Fruit fly (Drosophila melanogaster) whole organism, adult: ENCODE data around the gene Oatp74D.

Experiments
- CG1620 ChIP-seq: fragments of 200-800 bp; sonication (Bioruptor generic); optimal IDR thresholded peaks from 2 replicates; lab custom pipeline; 2016; ENCODE audit warnings: missing biosample characterization, missing genetic modification characterization
- CG5204 ChIP-seq: fragments of 200-800 bp; sonication (Bioruptor generic); optimal IDR thresholded peaks from 2 replicates; lab custom pipeline; 2016; ENCODE audit warnings: missing biosample characterization, missing genetic modification characterization
- CG7101 ChIP-seq: fragments of 200-800 bp; sonication (Bioruptor generic); optimal IDR thresholded peaks from 2 replicates; lab custom pipeline; 2018; ENCODE audit warnings: missing biosample characterization, mild to moderate bottlenecking, missing genetic modification characterization, moderate library complexity
- Hr96 ChIP-seq: fragments of 200-800 bp; sonication (Bioruptor generic); optimal IDR thresholded peaks from 2 replicates; lab custom pipeline; 2016; ENCODE audit warnings: missing biosample characterization, missing genetic modification characterization
- Mnt ChIP-seq: fragments of 200-800 bp; sonication (Bioruptor generic); optimal IDR thresholded peaks from 2 replicates; lab custom pipeline; 2016; ENCODE audit warnings: missing biosample characterization, mild to moderate bottlenecking, missing genetic modification characterization
- bab1 ChIP-seq: fragments of 200-800 bp; sonication (Bioruptor generic); optimal IDR thresholded peaks from 3 replicates; lab custom pipeline; 2019; ENCODE audit warnings: missing biosample characterization, mild to moderate bottlenecking, missing genetic modification characterization, moderate library complexity
- cnc ChIP-seq, 2 experiments: fragments of >200 bp; optimal IDR thresholded peaks; 2 replicates each; lab custom pipeline; 2017
- kay ChIP-seq: fragments of 200-800 bp; sonication (Bioruptor generic); peaks from one replicate; lab custom pipeline; 2016; ENCODE audit warnings: missing biosample characterization, missing genetic modification characterization, borderline replicate concordance
- tj ChIP-seq: fragments of 200-800 bp; sonication (Bioruptor generic); optimal IDR thresholded peaks from 3 replicates; lab custom pipeline; 2017; ENCODE audit warnings: missing biosample characterization, mild to moderate bottlenecking, missing genetic modification characterization, moderate library complexity

- TF ChIP-seq tj (GFP tag; lab: Kevin White, UChicago) (no peak), CG5204 (GFP tag; lab: Kevin White, UChicago) (no peak), bab1 (GFP tag; lab: Kevin White, UChicago) (no peak), Mnt (GFP tag; lab: Kevin White, UChicago) (no peak), cnc (optimal IDR thresholded peaks at IDR 0.05; lab: Kevin White, UChicago) (no peak), CG1620 (no peak), Hr96 (GFP tag; lab: Kevin White, UChicago) (no peak), CG7101 (tag; lab: Kevin White, UChicago) (no peak), kay (no peak)
Observed at dm6 chr3L:17493256-17493655, 6.3 kb downstream of the Oatp74D start.
